1 fruit fly cellular context compared by ENCODE assay signal in the genomic region with DNA sequence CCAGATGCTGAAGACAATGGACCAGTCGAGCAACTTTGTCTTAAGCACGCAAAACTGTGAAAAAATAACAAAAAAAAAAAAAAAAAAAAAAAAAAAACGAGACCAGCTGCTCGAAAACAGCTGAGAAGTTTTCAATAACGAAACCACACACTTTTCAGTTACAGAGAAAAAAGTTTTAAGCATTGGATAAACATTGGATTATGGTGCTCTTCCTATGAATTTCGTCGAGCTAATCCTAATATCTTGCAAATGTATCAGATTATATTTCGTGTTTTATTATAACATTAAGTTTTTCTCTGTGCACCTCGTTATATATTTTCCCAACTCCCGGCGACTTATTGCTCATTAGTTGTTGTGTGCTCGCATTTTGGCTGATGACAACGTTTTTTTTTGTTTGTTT.
TF ChIP-seq lines count a peak whose summit lies in the region.

No protein-coding gene starts in this region.

TF ChIP-seq in whole organism, embryonic, 481 proteins besides CTCF, POLR2A, EP300 and RAD21 (continued from another document and continues in another):
- TF ChIP-seq Oli (tag; optimal IDR thresholded peaks at IDR 0.05; lab: Kevin White, UChicago) (peak; percentile 45), chm (GFP tag; IDR thresholded peaks at IDR 0.05; lab: Robert Waterston, UW) (no peak), Xbp1 (GFP tag; optimal IDR thresholded peaks at IDR 0.05; lab: Kevin White, UChicago) (peak; percentile 54), cas (GFP tag; IDR thresholded peaks at IDR 0.05; lab: Robert Waterston, UW) (peak; percentile 39; the same call in 1 of the 2 replicates), Camta (GFP tag; optimal IDR thresholded peaks at IDR 0.05; lab: Kevin White, UChicago) (peak; percentile 48), CG1602 (GFP tag; optimal IDR thresholded peaks at IDR 0.05; lab: Kevin White, UChicago) (no peak), cwo (GFP tag; optimal IDR thresholded peaks at IDR 0.05; lab: Kevin White, UChicago) (peak; percentile 34), toy (GFP tag; IDR thresholded peaks at IDR 0.05; lab: Robert Waterston, UW) (no peak), Atf6 (GFP tag; IDR thresholded peaks at IDR 0.05; lab: Robert Waterston, UW) (peak; percentile 72), dmrt11E (tag; optimal IDR thresholded peaks at IDR 0.05; lab: Kevin White, UChicago) (no peak), CG11723 (GFP tag; optimal IDR thresholded peaks at IDR 0.05; lab: Kevin White, UChicago) (no peak), MESR4 (GFP tag; optimal IDR thresholded peaks at IDR 0.05; lab: Kevin White, UChicago) (no peak), CG18011 (GFP tag; optimal IDR thresholded peaks at IDR 0.05; lab: Kevin White, UChicago) (no peak), Chrac-16 (GFP tag; optimal IDR thresholded peaks at IDR 0.05; lab: Kevin White, UChicago) (peak; percentile 18), Dbx (GFP tag; IDR thresholded peaks at IDR 0.05; lab: Robert Waterston, UW) (peak; percentile 61; the same call in 2 of the 3 replicates), vfl (GFP tag; optimal IDR thresholded peaks at IDR 0.05; lab: Kevin White, UChicago) (no peak), CG13296 (GFP tag; optimal IDR thresholded peaks at IDR 0.05; lab: Kevin White, UChicago) (peak; percentile 38), Ptx1 (GFP tag; IDR thresholded peaks at IDR 0.05; lab: Robert Waterston, UW) (peak; percentile 75), sisA (GFP tag; IDR thresholded peaks at IDR 0.05; lab: Robert Waterston, UW) (peak; percentile 68), CG30431 (GFP tag; optimal IDR thresholded peaks at IDR 0.05; lab: Kevin White, UChicago) (no peak), Opbp (GFP tag; IDR thresholded peaks at IDR 0.05; lab: Robert Waterston, UW; ENCODE audit: partially characterized antibody) (no peak), en (GFP tag; optimal IDR thresholded peaks at IDR 0.05; lab: Kevin White, UChicago) (peak; percentile 37), CG12219 (GFP tag; optimal IDR thresholded peaks at IDR 0.05; lab: Kevin White, UChicago) (peak; percentile 24), CG5245 (GFP tag; optimal IDR thresholded peaks at IDR 0.05; lab: Kevin White, UChicago) (no peak), CG31388 (GFP tag; optimal IDR thresholded peaks at IDR 0.05; lab: Kevin White, UChicago) (no peak), stc (GFP tag; IDR thresholded peaks at IDR 0.05; lab: Robert Waterston, UW) (peak; percentile 68), Bgb (GFP tag; IDR thresholded peaks at IDR 0.05; lab: Robert Waterston, UW; ENCODE audit: partially characterized antibody) (no peak), Antp (GFP tag; optimal IDR thresholded peaks at IDR 0.05; lab: Kevin White, UChicago) (peak; percentile 46), sens-2 (GFP tag; IDR thresholded peaks at IDR 0.05; lab: Robert Waterston, UW) (no peak), CG12299 (tag; optimal IDR thresholded peaks at IDR 0.05; lab: Kevin White, UChicago) (no peak), rib (GFP tag; IDR thresholded peaks at IDR 0.05; lab: Robert Waterston, UW) (no peak), peb (GFP tag; IDR thresholded peaks at IDR 0.05; lab: Robert Waterston, UW) (0 out of 2 replicates have a peak, but pooled peaks have one; percentile 19), CG3847 (GFP tag; IDR thresholded peaks at IDR 0.05; lab: Robert Waterston, UW) (peak; percentile 44; the same call in 1 of the 2 replicates), TFAM (GFP tag; optimal IDR thresholded peaks at IDR 0.05; lab: Kevin White, UChicago) (no peak), CG9817 (tag; optimal IDR thresholded peaks at IDR 0.05; lab: Kevin White, UChicago) (peak; percentile 35), CG18764 (GFP tag; optimal IDR thresholded peaks at IDR 0.05; lab: Kevin White, UChicago) (peak; percentile 7), hb (GFP tag; IDR thresholded peaks at IDR 0.05; lab: Robert Waterston, UW; ENCODE audit: partially characterized antibody) (no peak), jumu (GFP tag; optimal IDR thresholded peaks at IDR 0.05; lab: Kevin White, UChicago) (peak; percentile 4), CG14667 (GFP tag; IDR thresholded peaks at IDR 0.05; lab: Robert Waterston, UW) (0 out of 2 replicates have a peak, but pooled peaks have one; percentile 22), lilli (GFP tag; optimal IDR thresholded peaks at IDR 0.05; lab: Kevin White, UChicago) (peak; percentile 47), al (GFP tag; IDR thresholded peaks at IDR 0.05; lab: Robert Waterston, UW) (0 out of 2 replicates have a peak, but pooled peaks have one; percentile 22), sc (optimal IDR thresholded peaks at IDR 0.05; lab: Kevin White, UChicago) (no peak), sc (GFP tag; optimal IDR thresholded peaks at IDR 0.05; lab: Kevin White, UChicago) (no peak), CG10321 (GFP tag; IDR thresholded peaks at IDR 0.05; lab: Robert Waterston, UW) (no peak), esg (GFP tag; conservative IDR thresholded peaks at IDR 0.05; lab: Robert Waterston, UW) (peak; percentile 68), sima (GFP tag; optimal IDR thresholded peaks at IDR 0.05; lab: Kevin White, UChicago) (no peak), CG32772 (GFP tag; IDR thresholded peaks at IDR 0.05; lab: Robert Waterston, UW) (peak; percentile 49; the same call in 1 of the 2 replicates), CG17385 (GFP tag; optimal IDR thresholded peaks at IDR 0.05; lab: Kevin White, UChicago) (peak; percentile 30), btn (GFP tag; optimal IDR thresholded peaks at IDR 0.05; lab: Kevin White, UChicago) (no peak), MBD-R2 (GFP tag; IDR thresholded peaks at IDR 0.05; lab: Robert Waterston, UW) (no peak; the same call in 1 of the 2 replicates), CG10147 (GFP tag; optimal IDR thresholded peaks at IDR 0.05; lab: Kevin White, UChicago) (no peak), mld (GFP tag; IDR thresholded peaks at IDR 0.05; lab: Robert Waterston, UW; ENCODE audit: partially characterized antibody) (no peak), CG32532 (GFP tag; IDR thresholded peaks at IDR 0.05; lab: Robert Waterston, UW) (peak; percentile 71), bigmax (GFP tag; optimal IDR thresholded peaks at IDR 0.05; lab: Kevin White, UChicago) (no peak), z (GFP tag; IDR thresholded peaks at IDR 0.05; lab: Robert Waterston, UW) (no peak), CG16863 (GFP tag; optimal IDR thresholded peaks at IDR 0.05; lab: Kevin White, UChicago) (peak; percentile 25), HLH4C (GFP tag; IDR thresholded peaks at IDR 0.05; lab: Robert Waterston, UW; ENCODE audit: partially characterized antibody) (no peak), CG6689 (GFP tag; IDR thresholded peaks at IDR 0.05; lab: Robert Waterston, UW) (peak; percentile 62), CG8281 (tag; optimal IDR thresholded peaks at IDR 0.05; lab: Kevin White, UChicago) (no peak), Sin3A (optimal IDR thresholded peaks at IDR 0.05; lab: Kevin White, UChicago) (no peak), az2 (GFP tag; optimal IDR thresholded peaks at IDR 0.05; lab: Kevin White, UChicago) (peak; percentile 11), gsb-n (tag; optimal IDR thresholded peaks at IDR 0.05; lab: Kevin White, UChicago) (no peak), Scr (GFP tag; IDR thresholded peaks at IDR 0.05; lab: Robert Waterston, UW; ENCODE audit: partially characterized antibody) (no peak), twi (tag; optimal IDR thresholded peaks at IDR 0.05; lab: Kevin White, UChicago) (no peak), CG6654 (GFP tag; optimal IDR thresholded peaks at IDR 0.05; lab: Kevin White, UChicago) (no peak), CG9876 (GFP tag; optimal IDR thresholded peaks at IDR 0.05; lab: Kevin White, UChicago) (no peak), CG1024 (GFP tag; IDR thresholded peaks at IDR 0.05; lab: Robert Waterston, UW) (no peak), zen (tag; optimal IDR thresholded peaks at IDR 0.05; lab: Kevin White, UChicago) (no peak), CG14710 (tag; optimal IDR thresholded peaks at IDR 0.05; lab: Kevin White, UChicago) (no peak), Nf-YC (tag; optimal IDR thresholded peaks at IDR 0.05; lab: Kevin White, UChicago) (peak; percentile 53), kni (GFP tag; optimal IDR thresholded peaks at IDR 0.05; lab: Kevin White, UChicago) (no peak), scrt (GFP tag; optimal IDR thresholded peaks at IDR 0.05; lab: Kevin White, UChicago) (peak; percentile 32), CG12236 (GFP tag; optimal IDR thresholded peaks at IDR 0.05; lab: Kevin White, UChicago) (no peak), HmgD (GFP tag; optimal IDR thresholded peaks at IDR 0.05; lab: Kevin White, UChicago) (no peak), CG15601 (tag; optimal IDR thresholded peaks at IDR 0.05; lab: Kevin White, UChicago) (no peak), CG16813 (GFP tag; IDR thresholded peaks at IDR 0.05; lab: Robert Waterston, UW; ENCODE audit: partially characterized antibody) (no peak), pb (GFP tag; optimal IDR thresholded peaks at IDR 0.05; lab: Kevin White, UChicago) (peak; percentile 67), gfzf (GFP tag; optimal IDR thresholded peaks at IDR 0.05; lab: Kevin White, UChicago) (no peak), Tbp (GFP tag; optimal IDR thresholded peaks at IDR 0.05; lab: Kevin White, UChicago) (no peak), CG3163 (GFP tag; optimal IDR thresholded peaks at IDR 0.05; lab: Kevin White, UChicago) (no peak), zf30C (GFP tag; optimal IDR thresholded peaks at IDR 0.05; lab: Kevin White, UChicago) (no peak), CG10209 (GFP tag; optimal IDR thresholded peaks at IDR 0.05; lab: Kevin White, UChicago) (peak; percentile 30), Dip3 (GFP tag; optimal IDR thresholded peaks at IDR 0.05; lab: Kevin White, UChicago) (no peak), grn (GFP tag; optimal IDR thresholded peaks at IDR 0.05; lab: Kevin White, UChicago) (no peak), seq (GFP tag; IDR thresholded peaks at IDR 0.05; lab: Robert Waterston, UW) (peak; percentile 16; the same call in 1 of the 2 replicates), CG2712 (tag; optimal IDR thresholded peaks at IDR 0.05; lab: Kevin White, UChicago) (peak; percentile 52), CG7963 (GFP tag; IDR thresholded peaks at IDR 0.05; lab: Robert Waterston, UW; ENCODE audit: partially characterized antibody) (no peak), da (GFP tag; optimal IDR thresholded peaks at IDR 0.05; lab: Kevin White, UChicago) (no peak), phol (tag; optimal IDR thresholded peaks at IDR 0.05; lab: Kevin White, UChicago) (peak; percentile 35), CG2199 (GFP tag; IDR thresholded peaks at IDR 0.05; lab: Robert Waterston, UW) (peak; percentile 26; the same call in 1 of the 3 replicates), Hmx (GFP tag; optimal IDR thresholded peaks at IDR 0.05; lab: Kevin White, UChicago) (no peak), CG34376 (GFP tag; optimal IDR thresholded peaks at IDR 0.05; lab: Kevin White, UChicago) (no peak), chif (GFP tag; optimal IDR thresholded peaks at IDR 0.05; lab: Kevin White, UChicago) (peak in 1 of 2 experiments; percentile 44), sna (GFP tag; IDR thresholded peaks at IDR 0.05; lab: Robert Waterston, UW; ENCODE audit: partially characterized antibody) (no peak), CG10366 (GFP tag; IDR thresholded peaks at IDR 0.05; lab: Robert Waterston, UW) (peak; percentile 64), Hr39 (optimal IDR thresholded peaks at IDR 0.05; lab: Kevin White, UChicago) (no peak), CG2678 (tag; optimal IDR thresholded peaks at IDR 0.05; lab: Kevin White, UChicago) (peak; percentile 60), hkb (optimal IDR thresholded peaks at IDR 0.05; lab: Kevin White, UChicago) (no peak), hkb (GFP tag; IDR thresholded peaks at IDR 0.05; lab: Robert Waterston, UW) (peak; percentile 72), Hsf (GFP tag; optimal IDR thresholded peaks at IDR 0.05; lab: Kevin White, UChicago) (peak; percentile 58), zen2 (GFP tag; IDR thresholded peaks at IDR 0.05; lab: Robert Waterston, UW; ENCODE audit: partially characterized antibody) (no peak), jigr1 (GFP tag; IDR thresholded peaks at IDR 0.05; lab: Robert Waterston, UW) (no peak), cg (GFP tag; optimal IDR thresholded peaks at IDR 0.05; lab: Kevin White, UChicago) (no peak), CG1529 (GFP tag; optimal IDR thresholded peaks at IDR 0.05; lab: Kevin White, UChicago) (no peak), odd (GFP tag; optimal IDR thresholded peaks at IDR 0.05; lab: Kevin White, UChicago) (peak; percentile 29), ems (GFP tag; optimal IDR thresholded peaks at IDR 0.05; lab: Kevin White, UChicago) (no peak), CG15479 (GFP tag; optimal IDR thresholded peaks at IDR 0.05; lab: Kevin White, UChicago) (no peak), psq (GFP tag; optimal IDR thresholded peaks at IDR 0.05; lab: Kevin White, UChicago) (no peak), CG12769 (tag; optimal IDR thresholded peaks at IDR 0.05; lab: Kevin White, UChicago) (peak; percentile 32), Nf-YB (GFP tag; optimal IDR thresholded peaks at IDR 0.05; lab: Kevin White, UChicago) (no peak), Six4 (GFP tag; optimal IDR thresholded peaks at IDR 0.05; lab: Kevin White, UChicago) (peak; percentile 7), CG11560 (tag; IDR thresholded peaks at IDR 0.05; lab: Robert Waterston, UW) (no peak), CG11085 (GFP tag; IDR thresholded peaks at IDR 0.05; lab: Robert Waterston, UW) (no peak), CG7357 (GFP tag; IDR thresholded peaks at IDR 0.05; lab: Robert Waterston, UW) (0 out of 3 replicates have a peak, but pooled peaks have one; percentile 34), BtbVII (GFP tag; optimal IDR thresholded peaks at IDR 0.05; lab: Kevin White, UChicago) (no peak), CG9437 (GFP tag; optimal IDR thresholded peaks at IDR 0.05; lab: Kevin White, UChicago) (no peak), gcm (GFP tag; optimal IDR thresholded peaks at IDR 0.05; lab: Kevin White, UChicago) (no peak), Meics (GFP tag; optimal IDR thresholded peaks at IDR 0.05; lab: Kevin White, UChicago) (peak; percentile 58), CG7839 (tag; optimal IDR thresholded peaks at IDR 0.05; lab: Kevin White, UChicago) (peak; percentile 62), CG13287 (GFP tag; IDR thresholded peaks at IDR 0.05; lab: Robert Waterston, UW; ENCODE audit: partially characterized antibody) (no peak), gro (GFP tag; optimal IDR thresholded peaks at IDR 0.05; lab: Kevin White, UChicago) (peak; percentile 7), CG32767 (GFP tag; IDR thresholded peaks at IDR 0.05; lab: Robert Waterston, UW) (no peak), CG18476 (GFP tag; optimal IDR thresholded peaks at IDR 0.05; lab: Kevin White, UChicago) (no peak), bowl (GFP tag; IDR thresholded peaks at IDR 0.05; lab: Robert Waterston, UW) (0 out of 2 replicates have a peak, but pooled peaks have one; percentile 23), Sry-δ (GFP tag; optimal IDR thresholded peaks at IDR 0.05; lab: Kevin White, UChicago) (no peak), CG13123 (GFP tag; optimal IDR thresholded peaks at IDR 0.05; lab: Kevin White, UChicago) (peak; percentile 9), her (GFP tag; optimal IDR thresholded peaks at IDR 0.05; lab: Kevin White, UChicago) (peak; percentile 27), lmd (GFP tag; IDR thresholded peaks at IDR 0.05; lab: Robert Waterston, UW) (peak; percentile 74)
